Worm (Caenorhabditis elegans): ENCODE results near the gene ZK512.2.

Gene ZK512.2

ce11 chrIII:9104060-9104459 is 40.5 kb downstream of the ZK512.2 start (continued):
- no peak for TF ChIP-seq ceh-16 (tag; optimal IDR thresholded peaks at IDR 0.05)
- no peak for TF ChIP-seq nhr-11 (tag; optimal IDR thresholded peaks at IDR 0.05)
- TF ChIP-seq aly-2 (tag; optimal IDR thresholded peaks at IDR 0.05), result no peak
- no peak for TF ChIP-seq ama-1 (optimal IDR thresholded peaks at IDR 0.05)
- TF ChIP-seq C34F6.9 (tag; optimal IDR thresholded peaks at IDR 0.05), result no peak
- TF ChIP-seq elt-1 (tag; optimal IDR thresholded peaks at IDR 0.05), result no peak
- no peak for TF ChIP-seq mab-5 (tag; optimal IDR thresholded peaks at IDR 0.05)
- TF ChIP-seq nhr-237 (tag; optimal IDR thresholded peaks at IDR 0.05), result no peak
- no peak for TF ChIP-seq lin-11 (tag; optimal IDR thresholded peaks at IDR 0.05)
- no peak for TF ChIP-seq nhr-12 (tag; optimal IDR thresholded peaks at IDR 0.05)

- TF ChIP-seq ama-1 (optimal IDR thresholded peaks at IDR 0.05) (no peak), nhr-129 (tag; optimal IDR thresholded peaks at IDR 0.05) (no peak), egl-27 (tag; optimal IDR thresholded peaks at IDR 0.05) (no peak)
These were observed 41.0 kb downstream of the ZK512.2 start, which contains the start of gene dos-1 for ce11 chrIII:9103643-9104042. Gene dos-1, plus strand, starts transcription at chrIII:9103943.

ce11 chrIII:9101212-9101611 is 43.4 kb downstream of the ZK512.2 start, which contains the start of gene ZK507.1:
Gene ZK507.1, minus strand, starts transcription at chrIII:9101312.
- no peak for TF ChIP-seq unc-62 (GFP tag; optimal IDR thresholded peaks at IDR 0.05)
- TF ChIP-seq lin-13 (GFP tag; optimal IDR thresholded peaks at IDR 0.05), result no peak
- TF ChIP-seq nhr-237 (tag; optimal IDR thresholded peaks at IDR 0.05), result no peak
- no peak for TF ChIP-seq sma-3 (GFP tag; optimal IDR thresholded peaks at IDR 0.05)
- no peak for TF ChIP-seq lin-39 (tag; optimal IDR thresholded peaks at IDR 0.05)
- TF ChIP-seq nhr-77 (tag; optimal IDR thresholded peaks at IDR 0.05), result no peak
- no peak for TF ChIP-seq ZK546.5 (tag; optimal IDR thresholded peaks at IDR 0.05)
- no peak for TF ChIP-seq R02D3.7 (tag; optimal IDR thresholded peaks at IDR 0.05)
- TF ChIP-seq sma-9 (GFP tag; optimal IDR thresholded peaks at IDR 0.05), result no peak
- TF ChIP-seq sma-9 (tag; optimal IDR thresholded peaks at IDR 0.05), result no peak
- no peak for TF ChIP-seq crh-2 (tag; optimal IDR thresholded peaks at IDR 0.05)
- no peak for TF ChIP-seq snpc-4 (tag; optimal IDR thresholded peaks at IDR 0.05)
- no peak for TF ChIP-seq F13H6.1 (tag; optimal IDR thresholded peaks at IDR 0.05)
- TF ChIP-seq nhr-12 (tag; optimal IDR thresholded peaks at IDR 0.05), result no peak

Measured in whole organism, L2 larva.